Worm (Caenorhabditis elegans) whole organism, L2 larva: ENCODE measurements around the gene R03C1.1.

Source experiments
- C34F6.9 ChIP-seq: fragments of 150-350 bp; optimal IDR thresholded peaks from 2 replicates; lab custom pipeline; 2014; ENCODE audit warnings: missing biosample characterization, missing genetic modification characterization
- R02D3.7 ChIP-seq: fragments of 150-350 bp; optimal IDR thresholded peaks from 2 replicates; lab custom pipeline; 2014; ENCODE audit warnings: missing biosample characterization, missing genetic modification characterization
- ZK546.5 ChIP-seq: sonication (generic microtip); optimal IDR thresholded peaks from 2 replicates; lab custom pipeline; 2017; ENCODE audit warnings: missing biosample characterization, missing genetic modification characterization
- blmp-1 ChIP-seq: sonication (generic microtip); optimal IDR thresholded peaks from 2 replicates; lab custom pipeline; 2017; ENCODE audit warnings: missing genetic modification characterization, mild to moderate bottlenecking, missing compliant biosample characterization, antibody characterized with exemption, moderate library complexity; ENCODE audit not compliant: insufficient read depth
- ceh-16 ChIP-seq: fragments of 150-350 bp; optimal IDR thresholded peaks from 2 replicates; lab custom pipeline; 2014; ENCODE audit warnings: missing biosample characterization, missing genetic modification characterization
- ceh-82 ChIP-seq: fragments of 150-350 bp; optimal IDR thresholded peaks from 2 replicates; lab custom pipeline; 2014; ENCODE audit warnings: missing biosample characterization, missing genetic modification characterization
- dmd-4 ChIP-seq: sonication (generic microtip); optimal IDR thresholded peaks from 2 replicates; lab custom pipeline; 2017; ENCODE audit warnings: missing biosample characterization, missing genetic modification characterization
- egl-27 ChIP-seq: sonication (generic microtip); optimal IDR thresholded peaks from 3 replicates; lab custom pipeline; 2017; ENCODE audit warnings: missing biosample characterization, missing genetic modification reagents, missing genetic modification characterization
- elt-1 ChIP-seq: fragments of 150-350 bp; optimal IDR thresholded peaks from 2 replicates; lab custom pipeline; 2014; ENCODE audit warnings: missing biosample characterization, missing genetic modification characterization
- elt-3 ChIP-seq: sonication (generic microtip); optimal IDR thresholded peaks from 2 replicates; lab custom pipeline; 2017; ENCODE audit warnings: missing biosample characterization, missing genetic modification characterization
- fos-1 ChIP-seq: fragments of 150-350 bp; optimal IDR thresholded peaks from 2 replicates; lab custom pipeline; 2014; ENCODE audit warnings: missing biosample characterization, missing genetic modification characterization
- lin-11 ChIP-seq: fragments of 150-350 bp; sonication (generic microtip); optimal IDR thresholded peaks from 2 replicates; lab custom pipeline; 2014; ENCODE audit warnings: missing biosample characterization, missing genetic modification characterization, inconsistent platforms, mixed read lengths
- lin-13 ChIP-seq: fragments of 150-350 bp; optimal IDR thresholded peaks from 2 replicates; lab custom pipeline; 2014; ENCODE audit warnings: missing biosample characterization, missing genetic modification reagents, missing genetic modification characterization
- lin-39 ChIP-seq: fragments of 150-350 bp; optimal IDR thresholded peaks from 2 replicates; lab custom pipeline; 2014; ENCODE audit warnings: missing biosample characterization, missing genetic modification reagents, missing genetic modification characterization
- lsy-2 ChIP-seq, 2 experiments: fragments of 150-350 bp in 1 of 2; sonication (generic microtip) in 1 of 2; optimal IDR thresholded peaks; 2 replicates each; lab custom pipeline; 2014 to 2017; ENCODE audit warnings: missing biosample characterization in 2 of 2, missing genetic modification characterization in 2 of 2
- mab-5 ChIP-seq: fragments of 150-350 bp; optimal IDR thresholded peaks from 2 replicates; lab custom pipeline; 2014; ENCODE audit warnings: missing biosample characterization, missing genetic modification characterization
- nhr-129 ChIP-seq: fragments of 150-350 bp; optimal IDR thresholded peaks from 2 replicates; lab custom pipeline; 2014; ENCODE audit warnings: missing biosample characterization, missing genetic modification characterization
- nhr-23 ChIP-seq: fragments of 150-350 bp; optimal IDR thresholded peaks from 2 replicates; lab custom pipeline; 2014; ENCODE audit warnings: missing biosample characterization, missing genetic modification reagents, missing genetic modification characterization
- nhr-237 ChIP-seq: fragments of 150-350 bp; optimal IDR thresholded peaks from 2 replicates; lab custom pipeline; 2014; ENCODE audit warnings: missing biosample characterization, missing genetic modification characterization
- nhr-25 ChIP-seq: fragments of 150-350 bp; sonication (generic microtip); optimal IDR thresholded peaks from 3 replicates; lab custom pipeline; 2014; ENCODE audit warnings: missing biosample characterization, missing genetic modification characterization
- nhr-6 ChIP-seq: fragments of 150-350 bp; optimal IDR thresholded peaks from 2 replicates; lab custom pipeline; 2014; ENCODE audit warnings: missing biosample characterization, missing genetic modification characterization
- nhr-77 ChIP-seq: fragments of 150-350 bp; optimal IDR thresholded peaks from 2 replicates; lab custom pipeline; 2014; ENCODE audit warnings: missing biosample characterization, missing genetic modification characterization
- sem-4 ChIP-seq: fragments of 150-350 bp; optimal IDR thresholded peaks from 2 replicates; lab custom pipeline; 2014; ENCODE audit warnings: missing biosample characterization, missing genetic modification reagents, missing genetic modification characterization
- sma-3 ChIP-seq: sonication (generic microtip); optimal IDR thresholded peaks from 2 replicates; lab custom pipeline; 2016; ENCODE audit warnings: missing genetic modification reagents, missing genetic modification characterization, missing compliant biosample characterization
- sma-9 ChIP-seq, 2 experiments: fragments of 150-350 bp in 1 of 2; sonication (generic microtip) in 1 of 2; optimal IDR thresholded peaks; 2 replicates each; lab custom pipeline; 2014 to 2016; ENCODE audit warnings: missing genetic modification characterization in 2 of 2, mild to moderate bottlenecking in 1 of 2, missing biosample characterization in 1 of 2, missing compliant biosample characterization in 1 of 2, missing genetic modification reagents in 1 of 2, moderate library complexity in 1 of 2
- snpc-4 ChIP-seq: fragments of 150-350 bp; optimal IDR thresholded peaks from 2 replicates; lab custom pipeline; 2014; ENCODE audit warnings: missing biosample characterization, missing genetic modification characterization
- unc-55 ChIP-seq: fragments of 150-350 bp; sonication (generic microtip); optimal IDR thresholded peaks from 3 replicates; lab custom pipeline; 2014; ENCODE audit warnings: missing biosample characterization, missing genetic modification reagents, missing genetic modification characterization
- zag-1 ChIP-seq: fragments of 150-350 bp; optimal IDR thresholded peaks from 2 replicates; lab custom pipeline; 2014; ENCODE audit warnings: missing biosample characterization, missing genetic modification characterization
- ztf-4 ChIP-seq: fragments of 150-350 bp; optimal IDR thresholded peaks from 2 replicates; lab custom pipeline; 2014; ENCODE audit warnings: missing biosample characterization, missing genetic modification characterization

The R03C1.1 gene

ce11 chrII:14910307-14910706 is at the start of gene R03C1.1:
R03C1.1 (minus strand) TSS chrII:14910407.
- no peak for TF ChIP-seq nhr-237 (tag; lab: Kevin White, UChicago)
- no peak for TF ChIP-seq ceh-16 (tag; lab: Kevin White, UChicago)
- TF ChIP-seq nhr-6 (tag; lab: Kevin White, UChicago): no peak
- no peak for TF ChIP-seq egl-27
- TF ChIP-seq nhr-25 (tag; lab: Kevin White, UChicago): no peak
- no peak for TF ChIP-seq lsy-2 (tag; optimal IDR thresholded peaks at IDR 0.05; lab: Kevin White, UChicago)
- no peak for TF ChIP-seq sem-4
- no peak for TF ChIP-seq C34F6.9 (tag; lab: Kevin White, UChicago)
- TF ChIP-seq sma-9 (GFP tag; optimal IDR thresholded peaks at IDR 0.05; lab: Kevin White, UChicago): no peak
- TF ChIP-seq sma-9 (tag; optimal IDR thresholded peaks at IDR 0.05; lab: Kevin White, UChicago): no peak

DNA sequence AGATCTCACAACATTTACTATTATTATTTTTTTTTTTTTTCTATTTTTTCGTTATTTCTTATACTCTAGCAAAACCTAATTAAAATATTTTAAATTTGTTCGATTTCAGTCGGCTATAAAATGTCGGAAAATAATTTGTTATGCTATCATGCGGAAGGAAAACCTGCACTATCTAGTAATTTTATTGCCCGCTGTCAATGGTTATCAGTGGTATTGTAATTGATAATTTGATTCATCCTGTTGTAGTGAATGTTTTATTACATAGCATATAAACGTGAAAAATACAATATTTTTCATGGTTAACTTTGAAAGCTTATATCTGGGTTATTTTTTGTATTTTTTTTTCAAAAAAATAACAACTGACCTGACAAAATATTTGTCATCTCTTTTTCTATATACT is 49.1 kb upstream of the R03C1.1 start:
- no peak for TF ChIP-seq lin-13 (GFP tag; lab: Kevin White, UChicago)
- TF ChIP-seq nhr-25 (tag; lab: Kevin White, UChicago): no peak
- no peak for TF ChIP-seq ztf-4 (tag; lab: Kevin White, UChicago)
- TF ChIP-seq fos-1 (tag; lab: Kevin White, UChicago): peak; percentile 89
- TF ChIP-seq C34F6.9 (tag; lab: Kevin White, UChicago): no peak
- TF ChIP-seq ceh-16 (tag; lab: Kevin White, UChicago): no peak
- TF ChIP-seq nhr-23 (tag; lab: Kevin White, UChicago): no peak

ce11 chrII:14958113-14958512 is 47.9 kb upstream of the R03C1.1 start, which contains the start of gene Y53F4B.1:
Y53F4B.1 (minus strand) TSS chrII:14958213.
- TF ChIP-seq mab-5 (no peak), fos-1 (tag; lab: Kevin White, UChicago) (peak; percentile 26), nhr-77 (tag; lab: Kevin White, UChicago) (no peak), ceh-16 (tag; lab: Kevin White, UChicago) (no peak), dmd-4 (tag; lab: Kevin White, UChicago) (no peak), R02D3.7 (tag; lab: Kevin White, UChicago) (no peak)
- TF ChIP-seq, all 48 proteins: peak for 1

ce11 chrII:14952464-14953064 is 42.4 kb upstream of the R03C1.1 start:
- no peak for TF ChIP-seq sma-9 (GFP tag; optimal IDR thresholded peaks at IDR 0.05; lab: Kevin White, UChicago)
- no peak for TF ChIP-seq sma-9 (tag; optimal IDR thresholded peaks at IDR 0.05; lab: Kevin White, UChicago)
- no peak for TF ChIP-seq elt-3
- no peak for TF ChIP-seq sem-4
- TF ChIP-seq elt-1 (tag; lab: Kevin White, UChicago): no peak
- no peak for TF ChIP-seq C34F6.9 (tag; lab: Kevin White, UChicago)
- TF ChIP-seq nhr-129 (tag; lab: Kevin White, UChicago): no peak
- no peak for TF ChIP-seq sma-3 (GFP tag; lab: Kevin White, UChicago)
- no peak for TF ChIP-seq egl-27
- TF ChIP-seq lin-11 (tag; lab: Kevin White, UChicago): no peak
- TF ChIP-seq blmp-1 (tag; lab: Kevin White, UChicago): no peak
- no peak for TF ChIP-seq zag-1
- no peak for TF ChIP-seq nhr-25 (tag; lab: Kevin White, UChicago)
- TF ChIP-seq lin-39: no peak
- TF ChIP-seq mab-5: no peak

ce11 chrII:14946545-14946944 is 36.3 kb upstream of the R03C1.1 start:
- TF ChIP-seq nhr-25 (tag; lab: Kevin White, UChicago) (no peak), unc-55 (GFP tag; lab: Kevin White, UChicago) (peak; percentile 14)

DNA sequence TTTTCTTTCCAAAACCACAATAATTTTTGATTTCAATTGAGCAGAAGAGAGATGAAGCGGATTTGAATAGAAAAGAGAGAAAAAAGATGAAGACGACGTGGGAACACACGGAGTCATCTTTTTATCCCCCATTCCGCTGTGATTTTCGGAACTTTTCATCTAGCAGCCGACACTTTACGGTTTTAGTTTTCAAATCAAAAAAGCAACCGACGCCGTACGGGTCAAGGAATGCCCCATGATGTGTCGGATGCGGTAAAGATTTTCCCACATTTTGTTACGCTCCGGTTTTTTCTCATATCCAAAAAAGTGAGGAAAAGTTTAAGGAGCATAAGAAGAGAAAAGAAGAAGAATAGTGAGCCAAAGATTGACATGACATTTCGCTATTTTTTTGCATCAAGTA is 35.3 kb upstream of the R03C1.1 start:
- TF ChIP-seq snpc-4 (peak; percentile 76), zag-1 (no peak), ceh-82 (tag; lab: Kevin White, UChicago) (no peak), ZK546.5 (tag; lab: Kevin White, UChicago) (no peak)
